Fruit fly (Drosophila melanogaster): ENCODE data around the gene CG42526.
A peak's percentile ranks its signal among the peaks of the same experiment; 100 is the strongest.

CG42526 gene

DNA sequence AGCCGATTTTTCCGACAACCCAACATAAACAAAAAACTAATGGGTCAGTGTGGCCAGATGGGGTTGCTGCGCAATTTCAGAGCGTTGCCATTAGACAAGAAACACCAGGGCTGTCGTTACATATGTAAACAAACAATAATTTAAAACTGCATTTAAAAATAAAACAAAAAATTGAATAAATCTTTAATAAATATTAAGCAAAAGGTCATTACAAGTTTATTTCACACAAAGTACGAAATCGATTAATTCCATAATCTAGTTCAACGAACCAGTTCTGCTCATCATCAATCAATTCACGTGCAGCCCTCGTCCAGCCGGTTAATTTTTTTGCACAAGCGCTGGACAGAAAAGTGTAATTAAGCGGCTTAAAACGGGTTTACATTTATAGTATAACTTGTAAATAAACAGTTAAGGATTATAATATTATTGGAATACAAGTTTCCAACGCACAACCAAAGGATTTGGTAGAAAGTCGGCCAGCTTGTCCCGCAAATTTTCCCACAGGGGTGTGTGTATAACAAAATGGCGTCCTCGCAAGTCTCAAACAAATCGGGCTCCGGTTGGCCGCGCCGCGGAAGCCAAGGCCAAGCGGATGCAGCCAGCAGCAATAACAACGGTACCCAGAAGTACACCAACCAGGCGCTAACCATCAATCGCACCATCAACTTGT lies 24.3 kb downstream of the CG42526 start, which contains the start of the genes CG4022 and Cpsf5 (continued):
- TF ChIP-seq sens-2 (GFP tag; IDR thresholded peaks at IDR 0.05): 0 out of 2 replicates have a peak, but pooled peaks have one; percentile 29
- TF ChIP-seq CG12299 (tag; optimal IDR thresholded peaks at IDR 0.05): peak; percentile 84
- TF ChIP-seq CG34376 (GFP tag; optimal IDR thresholded peaks at IDR 0.05): peak; percentile 23
- peak; percentile 53 for TF ChIP-seq gcm2 (GFP tag; optimal IDR thresholded peaks at IDR 0.05)
- no peak for TF ChIP-seq ftz-f1 (GFP tag; optimal IDR thresholded peaks at IDR 0.05)
- peak; percentile 67 for TF ChIP-seq Fer2 (tag; optimal IDR thresholded peaks at IDR 0.05)
- peak; percentile 52 for TF ChIP-seq Asciz (GFP tag; optimal IDR thresholded peaks at IDR 0.05)
- TF ChIP-seq MBD-R2 (GFP tag; IDR thresholded peaks at IDR 0.05): peak; percentile 84
- TF ChIP-seq CG8924 (tag; optimal IDR thresholded peaks at IDR 0.05): peak; percentile 90
- peak; percentile 89 for TF ChIP-seq sug (tag; optimal IDR thresholded peaks at IDR 0.05)
- TF ChIP-seq bbx (GFP tag; IDR thresholded peaks at IDR 0.05; ENCODE audit: partially characterized antibody): no peak
- TF ChIP-seq Side (GFP tag; optimal IDR thresholded peaks at IDR 0.05): peak; percentile 34
- no peak for TF ChIP-seq CG3726 (GFP tag; IDR thresholded peaks at IDR 0.05)
- no peak for TF ChIP-seq zf30C (GFP tag; optimal IDR thresholded peaks at IDR 0.05)
- TF ChIP-seq Bgb (GFP tag; IDR thresholded peaks at IDR 0.05; ENCODE audit: partially characterized antibody): peak; percentile 23; the same call in 1 of the 2 replicates
- TF ChIP-seq Optix (GFP tag; IDR thresholded peaks at IDR 0.05): no peak; the same call in 1 of the 3 replicates
- peak; percentile 55 for TF ChIP-seq CG1792 (GFP tag; optimal IDR thresholded peaks at IDR 0.05)
- no peak for TF ChIP-seq Tbp (GFP tag; optimal IDR thresholded peaks at IDR 0.05)
- peak; percentile 83 for TF ChIP-seq zfh1 (GFP tag; IDR thresholded peaks at IDR 0.05)
- TF ChIP-seq CG17612 (GFP tag; IDR thresholded peaks at IDR 0.05): no peak
- peak; percentile 44 for TF ChIP-seq Hmx (GFP tag; optimal IDR thresholded peaks at IDR 0.05)
- peak; percentile 80 for TF ChIP-seq CG34422 (GFP tag; IDR thresholded peaks at IDR 0.05)
- peak; percentile 56; the same call in 1 of the 2 replicates for TF ChIP-seq Poxn (GFP tag; IDR thresholded peaks at IDR 0.05)
- TF ChIP-seq H15 (GFP tag; IDR thresholded peaks at IDR 0.05): peak; percentile 69; the same call in 2 of the 3 replicates
- TF ChIP-seq CG11398 (GFP tag; optimal IDR thresholded peaks at IDR 0.05): no peak
- no peak for TF ChIP-seq HmgD (GFP tag; optimal IDR thresholded peaks at IDR 0.05)
- TF ChIP-seq B-H2 (GFP tag; optimal IDR thresholded peaks at IDR 0.05): peak; percentile 89
- peak; percentile 40; the same call in 1 of the 2 replicates for TF ChIP-seq gt (GFP tag; IDR thresholded peaks at IDR 0.05)
- peak; percentile 74 for TF ChIP-seq CG17359 (tag; optimal IDR thresholded peaks at IDR 0.05)
- peak; percentile 73 for TF ChIP-seq bcd (GFP tag; optimal IDR thresholded peaks at IDR 0.05)
- TF ChIP-seq CG10147 (GFP tag; optimal IDR thresholded peaks at IDR 0.05): peak; percentile 71
- peak; percentile 84 for TF ChIP-seq sqz (GFP tag; optimal IDR thresholded peaks at IDR 0.05)
- TF ChIP-seq CG8388 (GFP tag; optimal IDR thresholded peaks at IDR 0.05): peak; percentile 78
- TF ChIP-seq CG3065 (GFP tag; optimal IDR thresholded peaks at IDR 0.05): peak; percentile 46
- peak; percentile 66 to 85 for TF ChIP-seq dpn (GFP tag; optimal IDR thresholded peaks at IDR 0.05)
- peak; percentile 60 for TF ChIP-seq CG13624 (GFP tag; optimal IDR thresholded peaks at IDR 0.05)
- peak; percentile 53 for TF ChIP-seq CG1647 (GFP tag; optimal IDR thresholded peaks at IDR 0.05)
- TF ChIP-seq CG7786 (GFP tag; optimal IDR thresholded peaks at IDR 0.05): peak; percentile 34
- TF ChIP-seq so (GFP tag; IDR thresholded peaks at IDR 0.05): peak; percentile 85; the same call in 2 of the 3 replicates
- peak; percentile 48 for TF ChIP-seq Dref (GFP tag; IDR thresholded peaks at IDR 0.05)
- TF ChIP-seq hbn (GFP tag; IDR thresholded peaks at IDR 0.05; ENCODE audit: partially characterized antibody): no peak
- TF ChIP-seq Rfx (GFP tag; IDR thresholded peaks at IDR 0.05): peak; percentile 88
- TF ChIP-seq Hr39 (optimal IDR thresholded peaks at IDR 0.05): no peak
- peak; percentile 81 for TF ChIP-seq H2.0 (GFP tag; IDR thresholded peaks at IDR 0.05)
- peak; percentile 70 for TF ChIP-seq CG10959 (GFP tag; IDR thresholded peaks at IDR 0.05)
- TF ChIP-seq al (GFP tag; IDR thresholded peaks at IDR 0.05): peak; percentile 79
- peak; percentile 46 to 83 for TF ChIP-seq Hr51 (GFP tag; optimal IDR thresholded peaks at IDR 0.05)
- peak; percentile 79 for TF ChIP-seq CG31441 (GFP tag; IDR thresholded peaks at IDR 0.05)
- TF ChIP-seq CrebB (tag; optimal IDR thresholded peaks at IDR 0.05): peak; percentile 75
- TF ChIP-seq insv (GFP tag; optimal IDR thresholded peaks at IDR 0.05): peak in 1 of 2 experiments; percentile 66
